Worm (Caenorhabditis elegans): ENCODE measurements around the gene C24A3.4.

The C24A3.4 gene

DNA sequence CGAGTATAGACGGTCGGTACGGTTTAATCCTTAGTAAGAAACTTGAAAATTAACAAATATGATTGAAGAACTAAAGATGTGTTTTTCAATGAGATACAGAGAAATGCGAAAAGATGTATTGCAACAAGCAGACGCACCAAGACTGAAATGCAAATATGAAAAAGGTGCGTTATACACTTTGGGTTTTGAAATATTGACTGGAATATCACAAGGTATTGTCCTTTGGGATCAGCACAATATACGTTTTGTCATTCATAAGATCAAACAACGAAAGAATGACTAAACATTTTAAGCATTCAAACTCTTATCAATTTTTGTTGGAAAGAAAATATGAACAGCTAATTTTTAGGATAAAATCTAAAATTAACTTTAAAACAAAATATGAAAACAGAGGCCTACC lies 30.6 kb downstream of the C24A3.4 start, which contains the start of gene T25B6.6:
Gene T25B6.6 (minus strand): TSS at position 101 of the 400 bp plus-strand sequence.
- TF ChIP-seq unc-62 (GFP tag; optimal IDR thresholded peaks at IDR 0.05 in 1 of 2) (no peak), unc-62 (tag; optimal IDR thresholded peaks at IDR 0.05) (no peak), lin-29 (GFP tag; IDR thresholded peaks at IDR 0.05) (no peak), T20F7.1 (GFP tag; optimal IDR thresholded peaks at IDR 0.05) (no peak), dpl-1 (GFP tag; optimal IDR thresholded peaks at IDR 0.05) (no peak), mep-1 (tag; optimal IDR thresholded peaks at IDR 0.05) (no peak), ceh-44 (GFP tag; IDR thresholded peaks at IDR 0.05) (no peak), nhr-102 (tag; optimal IDR thresholded peaks at IDR 0.05) (no peak)

DNA sequence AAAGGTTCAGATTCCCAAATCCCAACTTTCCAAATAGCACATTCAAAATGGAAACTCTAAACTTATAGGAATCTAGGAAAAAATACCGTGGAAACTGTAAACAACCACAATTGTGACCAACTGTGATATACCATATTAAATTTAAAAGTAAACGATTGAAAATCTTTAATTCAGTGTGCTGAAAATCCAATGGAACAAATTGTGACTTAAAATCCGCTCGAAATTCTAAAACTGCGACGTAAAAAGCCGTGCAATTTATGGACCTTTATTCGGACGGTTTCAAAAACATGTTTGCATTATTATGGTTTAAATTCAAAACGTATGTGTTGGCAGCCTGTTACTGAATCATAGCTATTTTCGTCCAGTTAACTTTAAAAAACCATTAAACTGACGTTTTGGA lies 31.6 kb downstream of the C24A3.4 start:
- no peak for TF ChIP-seq lin-38 (GFP tag; IDR thresholded peaks at IDR 0.05)
- TF ChIP-seq unc-62 (GFP tag; optimal IDR thresholded peaks at IDR 0.05 in 1 of 2): peak in 1 of 2 experiments; percentile 95
- TF ChIP-seq unc-62 (tag; optimal IDR thresholded peaks at IDR 0.05): no peak

ce11 chrX:9024270-9024669 lies 32.1 kb downstream of the C24A3.4 start:
- TF ChIP-seq nhr-76 (tag; optimal IDR thresholded peaks at IDR 0.05): no peak
- TF ChIP-seq mep-1 (tag; optimal IDR thresholded peaks at IDR 0.05): no peak
- no peak for TF ChIP-seq zfp-3 (GFP tag; conservative IDR thresholded peaks at IDR 0.05)
- TF ChIP-seq nhr-42 (GFP tag; IDR thresholded peaks at IDR 0.05): no peak; the same call in 1 of the 2 replicates
- TF ChIP-seq ZK546.5 (tag; optimal IDR thresholded peaks at IDR 0.05): no peak
- TF ChIP-seq dmd-6 (GFP tag; IDR thresholded peaks at IDR 0.05): peak; percentile 54
- TF ChIP-seq lin-13 (GFP tag; optimal IDR thresholded peaks at IDR 0.05): no peak
- TF ChIP-seq F10B5.3 (tag; optimal IDR thresholded peaks at IDR 0.05): peak; percentile 31
- TF ChIP-seq daf-12 (tag; optimal IDR thresholded peaks at IDR 0.05): no peak
- peak; percentile 1 for TF ChIP-seq sdz-12 (GFP tag; optimal IDR thresholded peaks at IDR 0.05)
- no peak for TF ChIP-seq set-16 (GFP tag; IDR thresholded peaks at IDR 0.05)
- no peak for TF ChIP-seq dve-1 (tag; optimal IDR thresholded peaks at IDR 0.05; ENCODE audit: insufficient read depth)
- TF ChIP-seq attf-4 (tag; optimal IDR thresholded peaks at IDR 0.05): no peak
- TF ChIP-seq ceh-62 (tag; optimal IDR thresholded peaks at IDR 0.05): no peak
- TF ChIP-seq unc-62 (GFP tag; optimal IDR thresholded peaks at IDR 0.05 in 1 of 2): no peak
- no peak for TF ChIP-seq unc-62 (tag; optimal IDR thresholded peaks at IDR 0.05)
- TF ChIP-seq zfp-2 (tag; optimal IDR thresholded peaks at IDR 0.05): peak; percentile 36
- TF ChIP-seq F49E8.2 (tag; optimal IDR thresholded peaks at IDR 0.05; ENCODE audit: borderline replicate concordance): peak; percentile 71
- no peak for TF ChIP-seq nhr-10 (tag; optimal IDR thresholded peaks at IDR 0.05)
- TF ChIP-seq F26F4.8 (GFP tag; conservative IDR thresholded peaks at IDR 0.05): peak; percentile 92
- no peak for TF ChIP-seq jun-1 (tag; optimal IDR thresholded peaks at IDR 0.05)
- no peak for TF ChIP-seq spr-3 (GFP tag; optimal IDR thresholded peaks at IDR 0.05)
- peak; percentile 34 for TF ChIP-seq Y5F2A.4 (GFP tag; optimal IDR thresholded peaks at IDR 0.05)
- no peak for TF ChIP-seq zag-1 (tag; optimal IDR thresholded peaks at IDR 0.05)
- TF ChIP-seq gei-8 (GFP tag; optimal IDR thresholded peaks at IDR 0.05): peak; percentile 50
- TF ChIP-seq dmd-8 (GFP tag; IDR thresholded peaks at IDR 0.05): peak; percentile 93
- TF ChIP-seq zip-11 (GFP tag; IDR thresholded peaks at IDR 0.05): peak; percentile 88; the same call in 1 of the 2 replicates
- TF ChIP-seq ZK337.2 (GFP tag; IDR thresholded peaks at IDR 0.05): no peak
- TF ChIP-seq nhr-11 (tag; optimal IDR thresholded peaks at IDR 0.05): no peak
- peak; percentile 95 for TF ChIP-seq aha-1 (tag)
- TF ChIP-seq dmd-9 (GFP tag; IDR thresholded peaks at IDR 0.05): 0 out of 2 replicates have a peak, but pooled peaks have one; percentile 34
- TF ChIP-seq nhr-25 (tag; optimal IDR thresholded peaks at IDR 0.05; ENCODE audit: borderline replicate concordance, insufficient read depth): no peak
- no peak for TF ChIP-seq nhr-237 (tag; optimal IDR thresholded peaks at IDR 0.05)
- peak; percentile 90 for TF ChIP-seq tra-1 (GFP tag; IDR thresholded peaks at IDR 0.05)
- no peak for TF ChIP-seq aly-2 (tag; optimal IDR thresholded peaks at IDR 0.05)
- no peak for TF ChIP-seq skn-1 (tag; optimal IDR thresholded peaks at IDR 0.05)
- no peak for TF ChIP-seq hlh-11 (tag; optimal IDR thresholded peaks at IDR 0.05)
- no peak for TF ChIP-seq lin-15B (tag; optimal IDR thresholded peaks at IDR 0.05)
- TF ChIP-seq pha-4 (GFP tag; IDR thresholded peaks at IDR 0.05): peak; percentile 92
- TF ChIP-seq pha-4 (tag; optimal IDR thresholded peaks at IDR 0.05): no peak
- no peak for TF ChIP-seq tag-97 (GFP tag; IDR thresholded peaks at IDR 0.05)
- no peak for TF ChIP-seq dpl-1 (GFP tag; optimal IDR thresholded peaks at IDR 0.05)
- peak; percentile 94 for TF ChIP-seq F44E2.7 (GFP tag; IDR thresholded peaks at IDR 0.05)
